Worm (Caenorhabditis elegans): ENCODE results near the gene fipr-14.
A peak's percentile ranks its signal among the peaks of the same experiment; 100 is the strongest.

The fipr-14 gene

DNA sequence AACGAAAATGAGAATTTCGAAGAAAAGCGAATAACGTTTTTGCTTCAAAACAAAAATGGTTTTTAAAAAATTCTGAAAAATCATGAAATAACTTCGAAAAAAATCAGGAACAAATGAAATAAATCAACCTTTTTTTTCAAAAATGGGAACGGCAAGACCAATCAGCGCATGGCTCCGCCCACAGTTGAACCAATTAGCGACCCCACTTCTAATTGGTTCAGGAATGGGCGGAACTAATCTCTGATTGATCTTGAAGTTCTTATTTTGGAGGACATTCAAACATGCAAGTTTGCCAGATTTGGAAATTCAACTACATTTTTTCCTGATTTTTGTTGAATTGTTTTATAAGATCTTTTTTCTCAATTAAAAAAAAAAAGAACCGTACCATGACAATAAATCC is 21.0 kb upstream of the fipr-14 start:
- TF ChIP-seq ref-1 (GFP tag; conservative IDR thresholded peaks at IDR 0.05) (no peak), ztf-23 (GFP tag; IDR thresholded peaks at IDR 0.05) (no peak), tab-1 (GFP tag; IDR thresholded peaks at IDR 0.05) (no peak), med-1 (GFP tag; optimal IDR thresholded peaks at IDR 0.05; ENCODE audit: insufficient read depth) (no peak), klf-2 (GFP tag; conservative IDR thresholded peaks at IDR 0.05) (no peak), cog-1 (tag; optimal IDR thresholded peaks at IDR 0.05) (no peak), flt-1 (GFP tag; IDR thresholded peaks at IDR 0.05) (no peak), T22C8.4 (GFP tag; IDR thresholded peaks at IDR 0.05) (no peak), ztf-29 (GFP tag; IDR thresholded peaks at IDR 0.05) (no peak)

DNA sequence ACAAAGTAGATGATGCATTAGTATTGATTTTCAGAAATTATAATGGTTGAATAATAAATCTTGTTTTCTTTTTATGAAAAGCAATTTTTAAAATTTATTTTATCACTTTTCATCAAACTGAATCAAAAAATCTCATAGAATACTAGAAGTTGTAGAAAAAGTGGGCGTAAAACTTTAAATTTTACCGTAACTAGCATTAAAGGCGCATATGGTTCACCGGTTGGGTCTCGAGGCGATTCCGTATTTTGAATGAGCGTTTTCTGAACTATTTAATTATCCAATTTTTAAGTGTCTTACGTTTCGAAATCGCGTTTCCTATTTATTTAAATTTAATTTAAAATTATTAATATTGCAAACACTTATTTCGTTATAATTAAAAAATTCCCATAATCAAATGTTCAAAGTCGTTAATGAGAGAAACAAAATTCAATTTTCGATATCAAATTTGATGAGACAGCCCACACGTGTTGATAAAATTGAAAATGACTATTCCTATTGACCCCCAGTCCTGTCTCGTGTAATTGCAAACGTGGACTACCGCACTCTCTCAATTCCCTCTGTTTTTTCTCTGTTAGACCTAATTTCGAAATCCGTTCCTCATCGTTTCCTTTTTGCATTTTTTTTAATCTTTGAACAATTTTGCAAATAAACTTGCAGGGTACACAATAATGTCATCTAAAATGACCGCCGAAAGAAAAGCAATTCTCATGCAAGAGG is 18.5 kb upstream of the fipr-14 start, which contains the start of the genes T11G6.2 and hars-1:
TSS of gene T11G6.2 (minus strand) at position 197 of the 717 bp plus-strand sequence.
TSS of gene hars-1 (plus strand) at position 658 of the 717 bp plus-strand sequence.
- TF ChIP-seq med-1 (GFP tag; optimal IDR thresholded peaks at IDR 0.05; ENCODE audit: insufficient read depth) (no peak), flt-1 (GFP tag; IDR thresholded peaks at IDR 0.05) (no peak), tab-1 (GFP tag; IDR thresholded peaks at IDR 0.05) (no peak), T22C8.4 (GFP tag; IDR thresholded peaks at IDR 0.05) (no peak), klf-2 (GFP tag; conservative IDR thresholded peaks at IDR 0.05) (no peak), ref-1 (GFP tag; conservative IDR thresholded peaks at IDR 0.05) (no peak), ztf-29 (GFP tag; IDR thresholded peaks at IDR 0.05) (no peak), ztf-23 (GFP tag; IDR thresholded peaks at IDR 0.05) (no peak), cog-1 (tag; optimal IDR thresholded peaks at IDR 0.05) (no peak)

DNA sequence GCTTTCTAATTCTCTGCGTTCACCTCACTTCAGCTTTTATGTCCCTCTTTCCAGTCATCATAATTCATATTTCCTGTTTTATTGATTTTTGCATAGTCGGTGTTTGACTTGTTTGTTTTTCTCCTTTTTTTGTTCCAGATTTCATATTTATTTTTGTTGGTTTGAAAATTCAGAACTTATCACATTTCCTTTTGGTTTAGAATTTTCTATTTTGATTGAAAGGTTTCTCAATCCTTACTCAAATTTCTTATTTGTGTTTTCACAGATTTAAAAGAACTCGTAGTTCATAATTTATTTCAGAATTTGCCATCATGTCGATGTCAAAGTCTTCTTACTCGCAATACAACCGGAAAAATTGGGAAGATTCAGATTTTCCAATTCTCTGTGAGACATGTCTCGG is 15.8 kb upstream of the fipr-14 start, which contains the start of gene rbm-22:
TSS of gene rbm-22 (plus strand) at position 301 of the 400 bp plus-strand sequence.
- TF ChIP-seq med-1 (GFP tag; optimal IDR thresholded peaks at IDR 0.05; ENCODE audit: insufficient read depth) (no peak), T22C8.4 (GFP tag; IDR thresholded peaks at IDR 0.05) (peak; percentile 56; the same call in 1 of the 2 replicates)

DNA sequence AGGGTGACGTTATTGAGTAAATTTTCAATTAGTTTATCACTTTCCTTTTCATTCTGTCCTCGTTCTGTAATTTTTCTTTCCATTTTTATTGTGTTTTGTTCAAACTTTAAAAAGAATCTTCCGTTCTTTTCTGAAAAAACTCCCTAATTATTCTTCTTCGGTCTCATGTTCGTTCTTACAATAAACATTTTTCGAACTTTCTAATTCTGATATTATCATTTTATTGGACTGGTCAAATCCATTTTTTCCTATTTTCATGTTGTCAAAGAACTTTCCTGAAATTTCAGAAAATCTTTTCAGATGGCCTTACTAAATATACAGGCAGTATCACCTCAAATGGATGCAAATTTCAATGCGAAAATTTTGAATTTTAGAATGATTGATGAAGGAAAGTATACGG is 12.9 kb upstream of the fipr-14 start, which contains the start of gene nish-1:
TSS of gene nish-1 (plus strand) at position 301 of the 400 bp plus-strand sequence.
- TF ChIP-seq flt-1 (GFP tag; IDR thresholded peaks at IDR 0.05) (no peak), ztf-29 (GFP tag; IDR thresholded peaks at IDR 0.05) (no peak), T22C8.4 (GFP tag; IDR thresholded peaks at IDR 0.05) (no peak), med-1 (GFP tag; optimal IDR thresholded peaks at IDR 0.05; ENCODE audit: insufficient read depth) (no peak), cog-1 (tag; optimal IDR thresholded peaks at IDR 0.05) (no peak), ztf-23 (GFP tag; IDR thresholded peaks at IDR 0.05) (no peak), klf-2 (GFP tag; conservative IDR thresholded peaks at IDR 0.05) (no peak), tab-1 (GFP tag; IDR thresholded peaks at IDR 0.05) (no peak), ref-1 (GFP tag; conservative IDR thresholded peaks at IDR 0.05) (no peak)

DNA sequence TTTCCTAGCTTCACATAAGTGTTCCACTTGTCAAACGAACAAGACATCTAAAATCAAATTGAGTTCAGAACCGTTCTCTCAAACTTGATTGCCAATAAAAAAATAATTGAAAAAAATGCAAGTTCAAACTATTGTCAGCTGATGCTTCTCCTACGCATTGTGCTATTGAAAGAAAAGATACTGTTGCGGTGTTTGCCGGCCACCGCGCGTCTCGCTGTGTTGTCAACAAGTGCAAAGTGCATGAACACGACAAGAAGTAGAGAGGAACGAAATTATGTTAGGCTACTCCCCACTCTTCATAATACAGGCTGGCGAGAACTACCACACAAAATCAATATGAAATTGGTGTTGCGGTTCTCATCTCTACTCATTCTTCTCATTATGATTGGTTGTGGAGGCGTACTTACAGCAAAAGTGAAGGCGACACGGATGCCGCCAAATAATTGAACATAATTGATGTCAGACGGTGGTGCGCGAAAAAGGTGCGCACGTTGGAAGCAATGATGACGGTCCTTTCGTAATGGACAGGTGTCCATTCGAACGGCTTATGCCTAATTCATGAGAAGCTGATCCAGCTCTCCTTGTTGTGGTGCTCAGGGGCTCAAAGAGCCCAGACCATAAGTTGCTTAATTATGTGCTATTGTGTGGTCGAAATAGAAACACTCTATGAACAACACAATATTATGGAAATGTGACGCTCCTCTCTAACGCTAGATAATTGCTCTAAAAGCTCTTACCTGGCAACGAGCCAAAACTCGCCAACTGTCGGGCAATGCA is 9.4 kb upstream of the fipr-14 start:
- TF ChIP-seq T22C8.4 (GFP tag; IDR thresholded peaks at IDR 0.05), result no peak
- TF ChIP-seq ztf-29 (GFP tag; IDR thresholded peaks at IDR 0.05), result peak; percentile 67; the same call in 1 of the 2 replicates
- TF ChIP-seq klf-2 (GFP tag; conservative IDR thresholded peaks at IDR 0.05), result no peak
- TF ChIP-seq flt-1 (GFP tag; IDR thresholded peaks at IDR 0.05), result no peak
- no peak for TF ChIP-seq ref-1 (GFP tag; conservative IDR thresholded peaks at IDR 0.05)
- 0 out of 2 replicates have a peak, but pooled peaks have one; percentile 4 for TF ChIP-seq tab-1 (GFP tag; IDR thresholded peaks at IDR 0.05)
- TF ChIP-seq med-1 (GFP tag; optimal IDR thresholded peaks at IDR 0.05; ENCODE audit: insufficient read depth), result no peak
- TF ChIP-seq ztf-23 (GFP tag; IDR thresholded peaks at IDR 0.05), result no peak
- no peak for TF ChIP-seq cog-1 (tag; optimal IDR thresholded peaks at IDR 0.05)

DNA sequence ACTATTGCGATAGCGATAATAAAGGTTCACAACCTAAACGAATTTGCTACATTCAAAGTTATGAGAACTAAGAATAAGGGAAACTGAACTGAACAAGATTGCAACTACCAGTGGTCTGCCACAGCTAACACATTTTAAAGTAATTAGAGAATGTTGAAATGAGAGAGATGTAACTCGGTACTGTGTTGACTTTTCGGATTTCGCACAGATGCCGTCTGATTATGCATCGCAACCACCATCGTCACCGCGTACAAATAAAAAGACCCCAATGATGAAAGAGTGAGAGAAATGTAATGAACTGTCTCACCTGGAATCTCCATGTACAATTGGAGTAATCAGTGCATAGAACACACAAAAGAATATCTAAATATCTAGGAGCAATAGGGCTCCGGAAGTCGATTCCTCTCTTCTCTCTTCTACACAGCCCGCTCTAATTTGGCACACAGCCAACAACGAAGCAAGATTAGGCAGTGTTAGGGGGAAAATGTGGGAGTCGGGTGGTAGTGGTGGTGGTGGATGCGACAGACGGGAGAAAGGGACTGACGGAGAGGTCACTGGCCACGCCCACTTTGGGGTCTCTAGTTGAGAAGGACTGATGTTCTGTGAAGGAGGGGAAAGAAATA is 8.2 kb upstream of the fipr-14 start, which contains the start of gene F13E9.11:
TSS of gene F13E9.11 (minus strand) at position 507 of the 623 bp plus-strand sequence.
- TF ChIP-seq ref-1 (GFP tag; conservative IDR thresholded peaks at IDR 0.05) (no peak), ztf-23 (GFP tag; IDR thresholded peaks at IDR 0.05) (peak; percentile 18; the same call in 1 of the 2 replicates), flt-1 (GFP tag; IDR thresholded peaks at IDR 0.05) (0 out of 2 replicates have a peak, but pooled peaks have one; percentile 50), klf-2 (GFP tag; conservative IDR thresholded peaks at IDR 0.05) (no peak), T22C8.4 (GFP tag; IDR thresholded peaks at IDR 0.05) (no peak; the same call in 1 of the 2 replicates), ztf-29 (GFP tag; IDR thresholded peaks at IDR 0.05) (no peak), cog-1 (tag; optimal IDR thresholded peaks at IDR 0.05) (no peak), med-1 (GFP tag; optimal IDR thresholded peaks at IDR 0.05; ENCODE audit: insufficient read depth) (no peak), tab-1 (GFP tag; IDR thresholded peaks at IDR 0.05) (peak; percentile 51; the same call in 1 of the 2 replicates)

DNA sequence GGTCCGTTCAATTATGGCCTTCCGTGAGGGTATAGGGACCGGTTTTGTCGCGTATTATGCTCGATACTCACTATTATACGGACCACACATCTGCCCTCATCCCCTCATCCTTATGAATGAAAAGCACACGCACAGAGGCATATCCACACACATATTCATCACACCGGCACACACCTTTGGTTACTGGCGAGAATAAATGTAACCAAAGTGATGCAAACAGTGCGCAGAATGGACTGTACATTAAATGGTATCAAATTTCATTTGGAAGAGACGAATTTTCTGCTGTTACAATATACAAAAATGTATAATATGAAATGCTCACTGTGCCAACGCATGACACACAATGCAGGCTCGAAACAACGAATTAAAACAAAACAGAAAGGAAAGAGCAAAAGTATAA is 7.3 kb upstream of the fipr-14 start:
- TF ChIP-seq T22C8.4 (GFP tag; IDR thresholded peaks at IDR 0.05) (no peak), tab-1 (GFP tag; IDR thresholded peaks at IDR 0.05) (0 out of 2 replicates have a peak, but pooled peaks have one; percentile 65)

DNA sequence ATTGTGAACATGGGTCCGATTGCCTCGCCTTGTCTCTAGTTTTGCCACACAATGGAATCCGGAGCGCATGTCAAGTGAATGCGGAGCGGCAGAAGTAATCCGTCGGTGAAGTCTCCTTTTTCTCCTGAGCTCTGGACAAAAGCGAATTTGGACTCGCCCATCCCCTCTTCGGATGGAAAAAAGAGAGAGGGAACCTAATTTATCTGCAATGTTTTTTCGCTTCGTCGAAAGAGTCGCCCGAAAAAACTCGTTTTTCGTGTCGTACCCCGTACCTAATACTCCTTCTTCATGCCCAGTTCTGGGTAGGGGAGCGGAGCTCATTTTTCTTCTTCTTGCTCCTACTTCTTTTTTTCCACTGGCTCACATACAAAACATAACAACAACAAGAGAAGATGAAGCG is 6.8 kb upstream of the fipr-14 start:
- TF ChIP-seq flt-1 (GFP tag; IDR thresholded peaks at IDR 0.05) (0 out of 2 replicates have a peak, but pooled peaks have one; percentile 4), med-1 (GFP tag; optimal IDR thresholded peaks at IDR 0.05; ENCODE audit: insufficient read depth) (no peak)

DNA sequence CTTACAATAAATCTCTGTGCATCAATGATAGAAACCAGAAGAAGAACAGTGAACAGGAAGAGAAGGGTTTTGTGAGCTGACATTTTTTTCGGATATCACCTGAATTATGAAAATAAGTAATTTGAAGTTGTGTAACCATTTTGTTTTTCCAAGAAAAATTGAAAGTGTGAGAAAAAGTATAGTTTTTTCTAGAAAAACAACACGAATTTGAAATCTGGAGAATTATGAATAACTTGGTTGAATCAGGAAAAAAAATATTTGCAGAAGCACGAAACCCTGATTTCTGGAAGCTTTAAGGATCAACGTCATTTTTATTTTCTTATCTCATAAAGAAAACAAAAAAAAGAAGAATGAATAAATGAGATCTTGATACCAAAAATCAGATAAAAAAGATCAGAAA is 2.4 kb upstream of the fipr-14 start, which contains the start of gene F13E9.12:
TSS of gene F13E9.12 (minus strand) at position 101 of the 400 bp plus-strand sequence.
- TF ChIP-seq flt-1 (GFP tag; IDR thresholded peaks at IDR 0.05), result no peak
- TF ChIP-seq ztf-29 (GFP tag; IDR thresholded peaks at IDR 0.05), result no peak
- TF ChIP-seq cog-1 (tag; optimal IDR thresholded peaks at IDR 0.05), result no peak
- no peak for TF ChIP-seq klf-2 (GFP tag; conservative IDR thresholded peaks at IDR 0.05)
- no peak for TF ChIP-seq tab-1 (GFP tag; IDR thresholded peaks at IDR 0.05)
- TF ChIP-seq ref-1 (GFP tag; conservative IDR thresholded peaks at IDR 0.05), result no peak
